Worm (Caenorhabditis elegans) whole organism, L1 larva: ENCODE results near the gene E02C12.8.

Experiments used
- ceh-63 ChIP-seq: fragments of 200-800 bp; sonication (Bioruptor generic); optimal IDR thresholded peaks from 2 replicates; lab custom pipeline; 2018; ENCODE audit warnings: mild to moderate bottlenecking, missing genetic modification characterization, missing compliant biosample characterization
- pqm-1 ChIP-seq: sonication (generic microtip); optimal IDR thresholded peaks from 3 replicates; lab custom pipeline; 2017; ENCODE audit warnings: missing biosample characterization, missing genetic modification characterization
- rnt-1 ChIP-seq: sonication (generic microtip); optimal IDR thresholded peaks from 2 replicates; lab custom pipeline; 2016; ENCODE audit warnings: mild to moderate bottlenecking, missing genetic modification characterization, moderate library complexity, missing compliant biosample characterization

- TF ChIP-seq rnt-1 (tag; lab: Kevin White, UChicago), result no peak
- no peak for TF ChIP-seq ceh-63 (GFP tag; lab: Kevin White, UChicago)
- no peak for TF ChIP-seq pqm-1 (tag; lab: Kevin White, UChicago)
Measured at ce11 chrV:9386143-9386542, 12.7 kb upstream of the E02C12.8 start, which contains the start of gene hum-2.
